Fruit fly (Drosophila melanogaster) whole organism, embryonic: ENCODE measurements around the gene tst.

ENCODE experiments used
- Atf-2 ChIP-seq: fragments of 200-800 bp; sonication (Bioruptor generic); optimal IDR thresholded peaks from 2 replicates; lab custom pipeline; 2016; ENCODE audit warnings: missing biosample characterization, missing genetic modification characterization
- Atf3 ChIP-seq: fragments of 200-800 bp; sonication (Bioruptor generic); optimal IDR thresholded peaks from 3 replicates; lab custom pipeline; 2016; ENCODE audit warnings: missing biosample characterization, missing genetic modification characterization
- CG10431 ChIP-seq: fragments of 200-800 bp; sonication (Bioruptor generic); optimal IDR thresholded peaks from 3 replicates; lab custom pipeline; 2018; ENCODE audit warnings: missing biosample characterization, mild to moderate bottlenecking, missing genetic modification characterization
- CG10543 ChIP-seq: fragments of 200-800 bp; sonication (Bioruptor generic); optimal IDR thresholded peaks from 3 replicates; lab custom pipeline; 2017; ENCODE audit warnings: missing biosample characterization, mild to moderate bottlenecking, missing genetic modification characterization, moderate library complexity
- CG1233 ChIP-seq: fragments of 200-800 bp; sonication (Bioruptor generic); optimal IDR thresholded peaks from 4 replicates; lab custom pipeline; 2018; ENCODE audit warnings: missing biosample characterization, mild to moderate bottlenecking, missing genetic modification characterization
- CG13424 ChIP-seq: fragments of 200-800 bp; sonication (Bioruptor generic); optimal IDR thresholded peaks from 2 replicates; lab custom pipeline; 2019; ENCODE audit warnings: missing biosample characterization, mild to moderate bottlenecking, missing genetic modification characterization, moderate library complexity
- CG14860 ChIP-seq: fragments of 200-800 bp; sonication (Bioruptor generic); IDR thresholded peaks from 3 replicates; pipeline ENCODE4 v1.3.6; 2022; ENCODE audit warnings: missing biosample characterization, missing genetic modification characterization; ENCODE audit not compliant: partially characterized antibody
- CG18599 ChIP-seq: fragments of 200-800 bp; sonication (Bioruptor generic); optimal IDR thresholded peaks from 3 replicates; lab custom pipeline; 2017; ENCODE audit warnings: missing biosample characterization, missing genetic modification characterization, mild to moderate bottlenecking, moderate library complexity, missing genetic modification reagents
- CG2712 ChIP-seq: fragments of 200-800 bp; optimal IDR thresholded peaks from 3 replicates; lab custom pipeline; 2019; ENCODE audit warnings: missing biosample characterization, mild to moderate bottlenecking, missing genetic modification characterization, moderate library complexity
- CG31365 ChIP-seq: fragments of 200-800 bp; sonication (Bioruptor generic); optimal IDR thresholded peaks from 2 replicates; lab custom pipeline; 2018; ENCODE audit warnings: missing biosample characterization, mild to moderate bottlenecking, missing genetic modification characterization
- CG3163 ChIP-seq: fragments of 200-800 bp; sonication (Bioruptor generic); optimal IDR thresholded peaks from 3 replicates; lab custom pipeline; 2016; ENCODE audit warnings: missing biosample characterization, missing genetic modification characterization
- CG5180 ChIP-seq: fragments of 200-800 bp; sonication (Bioruptor generic); optimal IDR thresholded peaks from 3 replicates; lab custom pipeline; 2017; ENCODE audit warnings: missing biosample characterization, missing genetic modification characterization, mild to moderate bottlenecking, moderate library complexity, missing genetic modification reagents
- CG7556 ChIP-seq: fragments of 200-800 bp; sonication (Bioruptor generic); optimal IDR thresholded peaks from 2 replicates; lab custom pipeline; 2017; ENCODE audit warnings: missing biosample characterization, mild to moderate bottlenecking, missing genetic modification characterization
- CG7928 ChIP-seq: fragments of 200-800 bp; sonication (Bioruptor generic); optimal IDR thresholded peaks from 2 replicates; lab custom pipeline; 2017; ENCODE audit warnings: missing biosample characterization, mild to moderate bottlenecking, missing genetic modification characterization
- Camta ChIP-seq: fragments of 200-800 bp; sonication (Bioruptor generic); optimal IDR thresholded peaks from 2 replicates; lab custom pipeline; 2016; ENCODE audit warnings: missing biosample characterization, missing genetic modification characterization
- Fer2 ChIP-seq: fragments of 200-800 bp; sonication (Bioruptor generic); optimal IDR thresholded peaks from 2 replicates; lab custom pipeline; 2018; ENCODE audit warnings: missing biosample characterization, mild to moderate bottlenecking, missing genetic modification characterization, moderate library complexity
- Gug ChIP-seq: fragments of 200-800 bp; sonication (Bioruptor generic); IDR thresholded peaks from 4 replicates; pipeline ENCODE4 v1.3.6; 2022; ENCODE audit warnings: missing biosample characterization, missing genetic modification characterization
- H15 ChIP-seq: fragments of 200-800 bp; sonication (Bioruptor generic); IDR thresholded peaks from 3 replicates; pipeline ENCODE4 v1.3.6; 2022; ENCODE audit warnings: missing biosample characterization, missing genetic modification characterization
- HHEX ChIP-seq: fragments of 200-800 bp; sonication (Bioruptor generic); optimal IDR thresholded peaks from 3 replicates; lab custom pipeline; 2017; ENCODE audit warnings: missing biosample characterization, mild to moderate bottlenecking, missing genetic modification characterization, missing genetic modification reagents
- Hr3 ChIP-seq: fragments of 200-800 bp; sonication (Bioruptor generic); optimal IDR thresholded peaks from 3 replicates; lab custom pipeline; 2016; ENCODE audit warnings: missing biosample characterization, missing genetic modification characterization
- Nf-YB ChIP-seq: fragments of 200-800 bp; sonication (Bioruptor generic); optimal IDR thresholded peaks from 3 replicates; lab custom pipeline; 2019; ENCODE audit warnings: missing biosample characterization, mild to moderate bottlenecking, missing genetic modification characterization, moderate library complexity
- Oaz ChIP-seq: fragments of 200-800 bp; sonication (Bioruptor generic); IDR thresholded peaks from 2 replicates; pipeline ENCODE4 v1.3.6; 2022; ENCODE audit warnings: missing biosample characterization, missing genetic modification characterization
- Opbp ChIP-seq: fragments of 200-800 bp; sonication (Bioruptor generic); IDR thresholded peaks from 3 replicates; pipeline ENCODE4 v1.3.6; 2022; ENCODE audit warnings: missing biosample characterization, missing genetic modification characterization; ENCODE audit not compliant: partially characterized antibody
- Side ChIP-seq: fragments of 200-800 bp; sonication (Bioruptor generic); optimal IDR thresholded peaks from 2 replicates; lab custom pipeline; 2016; ENCODE audit warnings: missing biosample characterization, missing genetic modification characterization
- Ssrp ChIP-seq: fragments of 200-800 bp; sonication (Bioruptor generic); optimal IDR thresholded peaks from 2 replicates; lab custom pipeline; 2018; ENCODE audit warnings: missing biosample characterization, mild to moderate bottlenecking, missing genetic modification characterization, moderate library complexity
- YL-1 ChIP-seq: fragments of 200-800 bp; sonication (Bioruptor generic); optimal IDR thresholded peaks from 3 replicates; lab custom pipeline; 2017; ENCODE audit warnings: missing biosample characterization, mild to moderate bottlenecking, missing genetic modification characterization
- abd-A ChIP-seq: fragments of 200-800 bp; sonication (Bioruptor generic); optimal IDR thresholded peaks from 3 replicates; lab custom pipeline; 2019; ENCODE audit warnings: missing biosample characterization, mild to moderate bottlenecking, missing genetic modification characterization, moderate library complexity
- ci ChIP-seq: fragments of 200-800 bp; sonication (Bioruptor generic); IDR thresholded peaks from 3 replicates; pipeline ENCODE4 v1.3.6; 2022; ENCODE audit warnings: missing biosample characterization, missing genetic modification characterization
- corto ChIP-seq: fragments of 200-800 bp; sonication (Bioruptor generic); optimal IDR thresholded peaks from 2 replicates; lab custom pipeline; 2016; ENCODE audit warnings: missing biosample characterization, mild to moderate bottlenecking, missing genetic modification characterization, moderate library complexity
- da ChIP-seq: fragments of 200-800 bp; sonication (Bioruptor generic); optimal IDR thresholded peaks from 2 replicates; lab custom pipeline; 2016; ENCODE audit warnings: missing biosample characterization, missing genetic modification characterization
- dimm ChIP-seq: fragments of 200-800 bp; sonication (Bioruptor generic); IDR thresholded peaks from 2 replicates; pipeline ENCODE4 v1.3.6; 2022; ENCODE audit warnings: missing biosample characterization, missing genetic modification characterization
- ems ChIP-seq: fragments of 200-800 bp; sonication (Bioruptor generic); optimal IDR thresholded peaks from 3 replicates; lab custom pipeline; 2016; ENCODE audit warnings: missing biosample characterization, missing genetic modification characterization
- ewg ChIP-seq: fragments of 200-800 bp; sonication (Bioruptor generic); optimal IDR thresholded peaks from 3 replicates; lab custom pipeline; 2017; ENCODE audit warnings: mild to moderate bottlenecking, missing biosample characterization, missing genetic modification reagents, missing genetic modification characterization
- gcm2 ChIP-seq: fragments of 200-800 bp; sonication (Bioruptor generic); optimal IDR thresholded peaks from 2 replicates; lab custom pipeline; 2016; ENCODE audit warnings: missing biosample characterization, missing genetic modification characterization
- grau ChIP-seq: fragments of 200-800 bp; optimal IDR thresholded peaks from 3 replicates; lab custom pipeline; 2019; ENCODE audit warnings: missing biosample characterization, mild to moderate bottlenecking, missing genetic modification characterization, moderate library complexity
- grn ChIP-seq: fragments of 200-800 bp; sonication (Bioruptor generic); optimal IDR thresholded peaks from 3 replicates; lab custom pipeline; 2017; ENCODE audit warnings: missing biosample characterization, missing genetic modification characterization
- gro ChIP-seq: fragments of 200-800 bp; sonication (Bioruptor generic); optimal IDR thresholded peaks from 2 replicates; lab custom pipeline; 2016; ENCODE audit warnings: missing biosample characterization, missing genetic modification characterization
- hbn ChIP-seq: fragments of 200-800 bp; sonication (Bioruptor generic); IDR thresholded peaks from 2 replicates; pipeline ENCODE4 v1.3.6; 2022; ENCODE audit warnings: missing biosample characterization, missing genetic modification characterization; ENCODE audit not compliant: partially characterized antibody
- hth ChIP-seq: fragments of >200 bp; optimal IDR thresholded peaks from 2 replicates; lab custom pipeline; 2017; ENCODE audit warnings: inconsistent platforms
- kah ChIP-seq: fragments of 200-800 bp; sonication (Bioruptor generic); optimal IDR thresholded peaks from 2 replicates; lab custom pipeline; 2018; ENCODE audit warnings: missing biosample characterization, mild to moderate bottlenecking, missing genetic modification characterization
- lbe ChIP-seq: fragments of 200-800 bp; sonication (Bioruptor generic); optimal IDR thresholded peaks from 2 replicates; lab custom pipeline; 2016; ENCODE audit warnings: missing biosample characterization, mild to moderate bottlenecking, missing genetic modification characterization
- luna ChIP-seq: fragments of 200-800 bp; sonication (Bioruptor generic); optimal IDR thresholded peaks from 2 replicates; lab custom pipeline; 2016; ENCODE audit warnings: missing biosample characterization, missing genetic modification characterization
- nerfin-1 ChIP-seq: fragments of 200-800 bp; sonication (Bioruptor generic); optimal IDR thresholded peaks from 3 replicates; lab custom pipeline; 2019; ENCODE audit warnings: missing biosample characterization, mild to moderate bottlenecking, missing genetic modification characterization, moderate library complexity
- onecut ChIP-seq: fragments of 200-800 bp; sonication (Bioruptor generic); IDR thresholded peaks from 2 replicates; pipeline ENCODE4 v1.3.6; 2022; ENCODE audit warnings: missing biosample characterization, missing genetic modification characterization
- stc ChIP-seq: fragments of 200-800 bp; sonication (Bioruptor generic); IDR thresholded peaks from 2 replicates; pipeline ENCODE4 v1.3.6; 2022; ENCODE audit warnings: missing biosample characterization, missing genetic modification characterization
- tna ChIP-seq: fragments of 200-800 bp; sonication (Bioruptor generic); IDR thresholded peaks from 2 replicates; pipeline ENCODE4 v1.3.6; 2022; ENCODE audit warnings: missing biosample characterization, missing genetic modification characterization; ENCODE audit not compliant: partially characterized antibody
- wor ChIP-seq: fragments of 200-800 bp; sonication (Bioruptor generic); IDR thresholded peaks from 2 replicates; pipeline ENCODE4 v1.3.6; 2022; ENCODE audit warnings: missing biosample characterization, missing genetic modification characterization

tst gene

dm6 chr3R:23724843-23725506 lies 47.7 kb downstream of the tst start (continued):
- TF ChIP-seq Side (GFP tag; lab: Kevin White, UChicago) = no peak
- TF ChIP-seq abd-A = no peak
- no peak for TF ChIP-seq grau (tag; lab: Kevin White, UChicago)
- no peak for TF ChIP-seq Camta (GFP tag; lab: Kevin White, UChicago)
- no peak for TF ChIP-seq gcm2 (GFP tag; lab: Kevin White, UChicago)

- TF ChIP-seq CG2712 (tag; lab: Kevin White, UChicago) (peak; percentile 48), CG10543 (peak; percentile 44), Opbp (no peak), Oaz (no peak), HHEX (peak; percentile 84), Fer2 (tag; lab: Kevin White, UChicago) (no peak), CG7928 (GFP tag; lab: Kevin White, UChicago) (no peak), Atf-2 (no peak), tna (GFP tag; lab: Robert Waterston, UW) (no peak), ci (GFP tag; lab: Robert Waterston, UW) (peak; percentile 81), CG18599 (GFP tag; lab: Kevin White, UChicago) (no peak), dimm (GFP tag; lab: Robert Waterston, UW) (peak; percentile 39; the same call in 1 of the 2 replicates), Gug (GFP tag; lab: Robert Waterston, UW) (no peak), CG14860 (GFP tag; lab: Robert Waterston, UW) (no peak), wor (GFP tag; lab: Robert Waterston, UW) (no peak), ems (GFP tag; lab: Kevin White, UChicago) (peak; percentile 23), CG3163 (GFP tag; lab: Kevin White, UChicago) (no peak), CG10431 (GFP tag; lab: Kevin White, UChicago) (no peak), hth (lab: Kevin White, UChicago) (no peak), Ssrp (no peak), ewg (GFP tag; lab: Kevin White, UChicago) (no peak), gro (GFP tag; lab: Kevin White, UChicago) (no peak), corto (GFP tag; lab: Kevin White, UChicago) (no peak), YL-1 (GFP tag; lab: Kevin White, UChicago) (no peak), lbe (peak; percentile 39), nerfin-1 (tag; lab: Kevin White, UChicago) (peak; percentile 54), Nf-YB (GFP tag; lab: Kevin White, UChicago) (no peak), stc (GFP tag; lab: Robert Waterston, UW) (peak; percentile 73), luna (GFP tag; lab: Kevin White, UChicago) (no peak), da (GFP tag; lab: Kevin White, UChicago) (no peak), onecut (GFP tag; lab: Robert Waterston, UW) (peak; percentile 75), CG1233 (GFP tag; lab: Kevin White, UChicago) (peak; percentile 36), H15 (GFP tag; lab: Robert Waterston, UW) (peak; percentile 52; the same call in 1 of the 3 replicates), kah (GFP tag; lab: Kevin White, UChicago) (peak; percentile 31), CG7556 (GFP tag; lab: Kevin White, UChicago) (no peak), hbn (no peak), CG5180 (GFP tag; lab: Kevin White, UChicago) (peak; percentile 78), CG31365 (tag; lab: Kevin White, UChicago) (peak; percentile 82), CG13424 (tag; lab: Kevin White, UChicago) (peak; percentile 27), Atf3 (no peak), grn (GFP tag; lab: Kevin White, UChicago) (peak; percentile 71), Hr3 (GFP tag; lab: Kevin White, UChicago) (no peak)
Measured at dm6 chr3R:23723381-23724034, 49.2 kb downstream of the tst start.
